Fruit fly (Drosophila melanogaster): ENCODE results near the gene Dhrs4.
A peak's percentile ranks its signal among the peaks of the same experiment; 100 is the strongest.

Gene Dhrs4

dm6 chr3L:5182255-5182993, 41.0 kb upstream of the Dhrs4 start (continued):
- TF ChIP-seq hkb (optimal IDR thresholded peaks at IDR 0.05): no peak
- TF ChIP-seq hkb (GFP tag; IDR thresholded peaks at IDR 0.05): peak; percentile 66; the same call in 1 of the 2 replicates
- TF ChIP-seq Camta (GFP tag; optimal IDR thresholded peaks at IDR 0.05): peak; percentile 10
- TF ChIP-seq exex (tag; optimal IDR thresholded peaks at IDR 0.05): no peak
- TF ChIP-seq CG2129 (GFP tag; IDR thresholded peaks at IDR 0.05; ENCODE audit: partially characterized antibody): no peak
- TF ChIP-seq aop (GFP tag; IDR thresholded peaks at IDR 0.05): no peak
- no peak for TF ChIP-seq CG17612 (GFP tag; IDR thresholded peaks at IDR 0.05)
- no peak for TF ChIP-seq da (GFP tag; optimal IDR thresholded peaks at IDR 0.05)
- TF ChIP-seq Usf (GFP tag; optimal IDR thresholded peaks at IDR 0.05): no peak
- TF ChIP-seq PHDP (tag; optimal IDR thresholded peaks at IDR 0.05): peak; percentile 59
- TF ChIP-seq nmo (GFP tag; optimal IDR thresholded peaks at IDR 0.05): peak; percentile 39
- no peak for TF ChIP-seq CG32767 (GFP tag; IDR thresholded peaks at IDR 0.05)
- TF ChIP-seq disco-r (GFP tag; optimal IDR thresholded peaks at IDR 0.05): no peak
- no peak for TF ChIP-seq E2f1 (GFP tag; IDR thresholded peaks at IDR 0.05)
- peak; percentile 15 for TF ChIP-seq NK7.1 (GFP tag; optimal IDR thresholded peaks at IDR 0.05)
- TF ChIP-seq CG34422 (GFP tag; IDR thresholded peaks at IDR 0.05): no peak
- TF ChIP-seq row (GFP tag; IDR thresholded peaks at IDR 0.05): peak; percentile 71
- no peak for TF ChIP-seq CHES-1-like (GFP tag; optimal IDR thresholded peaks at IDR 0.05)
- no peak for TF ChIP-seq grn (GFP tag; optimal IDR thresholded peaks at IDR 0.05)
- no peak for TF ChIP-seq CG3838 (GFP tag; optimal IDR thresholded peaks at IDR 0.05)
- TF ChIP-seq CG10959 (GFP tag; IDR thresholded peaks at IDR 0.05): no peak
- TF ChIP-seq Gug (GFP tag; IDR thresholded peaks at IDR 0.05): no peak
- TF ChIP-seq chif (GFP tag; optimal IDR thresholded peaks at IDR 0.05): no peak
- peak; percentile 40; the same call in 1 of the 3 replicates for TF ChIP-seq CG17361 (GFP tag; IDR thresholded peaks at IDR 0.05)
- TF ChIP-seq Oaz (GFP tag; IDR thresholded peaks at IDR 0.05): no peak
- no peak for TF ChIP-seq GATAe (GFP tag; conservative IDR thresholded peaks at IDR 0.05)
- peak; percentile 36; the same call in 1 of the 3 replicates for TF ChIP-seq CG11695 (GFP tag; IDR thresholded peaks at IDR 0.05)
- peak; percentile 26 for TF ChIP-seq HHEX (GFP tag; optimal IDR thresholded peaks at IDR 0.05)
- no peak for TF ChIP-seq CG6254 (GFP tag; optimal IDR thresholded peaks at IDR 0.05)
- TF ChIP-seq CG31365 (tag; optimal IDR thresholded peaks at IDR 0.05): no peak
- no peak for TF ChIP-seq repo (GFP tag; optimal IDR thresholded peaks at IDR 0.05)
- TF ChIP-seq Stat92E (GFP tag; optimal IDR thresholded peaks at IDR 0.05): no peak
- TF ChIP-seq oc (tag; optimal IDR thresholded peaks at IDR 0.05): no peak
- peak; percentile 20 for TF ChIP-seq zfh2 (GFP tag; optimal IDR thresholded peaks at IDR 0.05)
- 0 out of 2 replicates have a peak, but pooled peaks have one; percentile 31 for TF ChIP-seq Nf-YA (GFP tag; IDR thresholded peaks at IDR 0.05)
- no peak for TF ChIP-seq Hmx (GFP tag; optimal IDR thresholded peaks at IDR 0.05)
- TF ChIP-seq ro (GFP tag; IDR thresholded peaks at IDR 0.05): no peak
- TF ChIP-seq Sin3A (optimal IDR thresholded peaks at IDR 0.05): no peak
- no peak for TF ChIP-seq CG3995 (GFP tag; optimal IDR thresholded peaks at IDR 0.05)
- TF ChIP-seq CG17829 (tag; optimal IDR thresholded peaks at IDR 0.05): peak; percentile 2
- no peak for TF ChIP-seq MESR4 (GFP tag; optimal IDR thresholded peaks at IDR 0.05)
- peak; percentile 34 for TF ChIP-seq Dek (tag; optimal IDR thresholded peaks at IDR 0.05)
- TF ChIP-seq CG9727 (GFP tag; optimal IDR thresholded peaks at IDR 0.05): peak; percentile 54
- peak; percentile 75 for TF ChIP-seq Ets65A (GFP tag)
- peak in 1 of 2 experiments; percentile 49 for TF ChIP-seq eve (GFP tag; optimal IDR thresholded peaks at IDR 0.05)
- peak; percentile 24 for TF ChIP-seq CG10267 (tag; optimal IDR thresholded peaks at IDR 0.05)
- peak; percentile 24 for TF ChIP-seq ewg (GFP tag; optimal IDR thresholded peaks at IDR 0.05)
- no peak for TF ChIP-seq CG10274 (GFP tag; optimal IDR thresholded peaks at IDR 0.05)
- TF ChIP-seq Awh (GFP tag; IDR thresholded peaks at IDR 0.05): no peak
- TF ChIP-seq CG18262 (tag; optimal IDR thresholded peaks at IDR 0.05): peak; percentile 26
- no peak for TF ChIP-seq CG7786 (GFP tag; optimal IDR thresholded peaks at IDR 0.05)
